Worm (Caenorhabditis elegans) whole organism, midembryonic: ENCODE results near the gene sna-3.

ENCODE experiments used
- flt-1 ChIP-seq: fragments of 200-800 bp; sonication (Bioruptor generic); IDR thresholded peaks from 2 replicates; pipeline ENCODE4 v1.3.6; 2022; ENCODE audit warnings: missing genetic modification characterization, missing compliant biosample characterization
- med-1 ChIP-seq: sonication (generic microtip); optimal IDR thresholded peaks from 2 replicates; lab custom pipeline; 2017; ENCODE audit warnings: missing genetic modification characterization, mild to moderate bottlenecking, missing compliant biosample characterization, antibody characterized with exemption, missing genetic modification reagents; ENCODE audit not compliant: insufficient read depth
- tab-1 ChIP-seq: fragments of 200-800 bp; sonication (Bioruptor generic); IDR thresholded peaks from 2 replicates; pipeline ENCODE4 v1.3.6; 2022; ENCODE audit warnings: missing genetic modification characterization, missing compliant biosample characterization
- ztf-29 ChIP-seq: fragments of 200-800 bp; sonication (Bioruptor generic); IDR thresholded peaks from 2 replicates; pipeline ENCODE4 v1.3.6; 2022; ENCODE audit warnings: missing genetic modification reagents, missing genetic modification characterization, missing compliant biosample characterization

ce11 chrIII:6231880-6232279 is 25.9 kb upstream of the sna-3 start:
- no peak for TF ChIP-seq med-1 (GFP tag; lab: Kevin White, UChicago)
- TF ChIP-seq flt-1 = no peak
- TF ChIP-seq tab-1 (GFP tag; lab: Robert Waterston, UW) = no peak
- no peak for TF ChIP-seq ztf-29 (GFP tag; lab: Robert Waterston, UW)
